Worm (Caenorhabditis elegans) whole organism, L4/young adult: ENCODE results near the gene nspc-20.

Experiments
- W03F9.2 ChIP-seq: fragments of 150-350 bp; optimal IDR thresholded peaks from 2 replicates; lab custom pipeline; 2014; ENCODE audit warnings: missing biosample characterization, missing genetic modification characterization
- dao-5 ChIP-seq: sonication (generic microtip); optimal IDR thresholded peaks from 2 replicates; lab custom pipeline; 2016; ENCODE audit warnings: missing genotype, missing genetic modification characterization, moderate library complexity, missing compliant biosample characterization
- him-1 ChIP-seq: sonication (generic microtip); optimal IDR thresholded peaks from 2 replicates; lab custom pipeline; 2016; ENCODE audit warnings: missing genotype, missing genetic modification reagents, missing genetic modification characterization, missing compliant biosample characterization

ce11 chrX:14507992-14508391, 22.0 kb downstream of the nspc-20 start:
- TF ChIP-seq him-1 (tag; lab: Kevin White, UChicago) (no peak), dao-5 (tag; lab: Kevin White, UChicago) (no peak), W03F9.2 (tag; lab: Kevin White, UChicago) (no peak)
